Fruit fly (Drosophila melanogaster) whole organism, prepupa: Measurements from ENCODE around the gene Acp1.

Experiments
- CG15336 ChIP-seq: fragments of 200-800 bp; sonication (Bioruptor generic); IDR thresholded peaks from 2 replicates; pipeline ENCODE4 v1.3.6; 2022; ENCODE audit warnings: missing biosample characterization, missing genetic modification characterization
- CG6163 ChIP-seq: fragments of 200-800 bp; sonication (Bioruptor generic); IDR thresholded peaks from 3 replicates; pipeline ENCODE4 v1.3.6; 2022; ENCODE audit warnings: missing biosample characterization, missing genetic modification characterization
- CG6808 ChIP-seq: fragments of 200-800 bp; sonication (Bioruptor generic); optimal IDR thresholded peaks from 3 replicates; lab custom pipeline; 2017; ENCODE audit warnings: missing biosample characterization, missing genetic modification characterization, mild to moderate bottlenecking, moderate library complexity, missing genetic modification reagents
- CG8119 ChIP-seq: fragments of 200-800 bp; sonication (Bioruptor generic); IDR thresholded peaks from 3 replicates; pipeline ENCODE4 v1.3.6; 2022; ENCODE audit warnings: missing biosample characterization, missing genetic modification characterization
- CG8319 ChIP-seq: fragments of 200-800 bp; sonication (Bioruptor generic); optimal IDR thresholded peaks from 3 replicates; lab custom pipeline; 2016; ENCODE audit warnings: missing biosample characterization, missing genetic modification characterization
- Eip75B ChIP-seq: fragments of 200-800 bp; sonication (Bioruptor generic); optimal IDR thresholded peaks from 3 replicates; lab custom pipeline; 2016; ENCODE audit warnings: missing biosample characterization, missing genetic modification characterization
- pdm3 ChIP-seq: fragments of 200-800 bp; sonication (Bioruptor generic); optimal IDR thresholded peaks from 3 replicates; lab custom pipeline; 2016; ENCODE audit warnings: missing biosample characterization, missing genetic modification characterization
- ss ChIP-seq, 2 experiments: fragments of 200-800 bp; sonication (Bioruptor generic); optimal IDR thresholded peaks; 2 replicates in 1 of 2; 3 replicates in 1 of 2; lab custom pipeline; 2017 to 2018; ENCODE audit warnings: mild to moderate bottlenecking in 2 of 2, missing biosample characterization in 2 of 2, missing genetic modification characterization in 2 of 2, moderate library complexity in 1 of 2

DNA sequence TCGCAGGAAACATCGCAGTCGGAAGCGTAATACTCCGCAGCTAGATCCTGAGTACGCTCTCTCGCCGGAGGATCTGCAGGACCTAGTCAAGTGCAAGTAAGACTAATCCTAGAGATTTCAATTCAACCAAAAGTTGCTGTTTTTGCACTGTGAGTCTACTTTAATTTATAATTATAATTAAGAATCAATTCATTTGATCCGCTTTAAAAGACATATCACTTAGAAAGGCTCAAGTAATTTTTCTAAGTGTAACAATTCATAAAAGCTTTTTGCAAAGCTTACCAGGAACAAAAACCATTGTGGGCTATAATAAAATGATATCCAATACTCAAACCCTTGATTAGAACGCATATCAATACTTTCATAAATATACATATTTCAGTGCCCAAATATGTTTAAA lies 15.5 kb upstream of the Acp1 start:
- TF ChIP-seq CG6808 (GFP tag; lab: Kevin White, UChicago) (no peak), pdm3 (no peak), CG8119 (GFP tag; lab: Robert Waterston, UW) (peak; percentile 40; the same call in 1 of the 3 replicates), CG6163 (GFP tag; lab: Robert Waterston, UW) (no peak), CG15336 (GFP tag; lab: Robert Waterston, UW) (peak; percentile 48; the same call in 1 of the 2 replicates), CG8319 (GFP tag; lab: Kevin White, UChicago) (no peak), Eip75B (GFP tag; lab: Kevin White, UChicago) (no peak), ss (GFP tag; optimal IDR thresholded peaks at IDR 0.05; lab: Kevin White, UChicago) (no peak)
